Fruit fly (Drosophila melanogaster): Measurements from ENCODE around the gene Tsp2A.

Gene Tsp2A

DNA sequence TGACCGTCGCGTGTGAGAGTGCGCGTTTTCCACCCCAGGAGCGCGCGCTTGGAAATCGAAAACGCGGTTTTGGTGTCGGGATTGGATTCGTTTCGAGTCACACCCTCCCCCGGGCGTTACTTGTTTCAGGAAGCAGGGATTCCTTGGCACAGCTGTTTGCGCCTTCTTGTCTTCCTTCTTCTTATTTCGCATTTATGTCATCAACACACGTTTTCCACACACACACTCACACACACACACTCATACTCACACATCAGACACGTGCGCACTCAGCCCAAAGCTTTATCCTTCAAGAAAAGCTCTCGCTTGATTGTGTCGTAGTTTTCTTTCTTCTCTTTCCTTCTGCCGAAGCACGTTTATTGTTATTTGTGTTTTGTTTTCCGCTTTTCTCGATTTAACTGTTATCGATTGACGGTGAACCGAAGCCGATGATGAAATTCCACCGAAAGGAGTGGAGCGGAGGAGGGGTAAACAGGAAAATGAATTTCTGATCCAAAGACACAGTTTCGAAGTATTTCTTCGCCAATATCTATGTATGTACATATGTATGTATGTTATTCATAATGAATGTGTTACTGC, 35.1 kb downstream of the Tsp2A start:
- no peak for TF ChIP-seq EcR (GFP tag; optimal IDR thresholded peaks at IDR 0.05)
- TF ChIP-seq CG8159 (tag; optimal IDR thresholded peaks at IDR 0.05), result no peak
- TF ChIP-seq gl (tag; optimal IDR thresholded peaks at IDR 0.05), result no peak
- no peak for TF ChIP-seq CG14655 (GFP tag; optimal IDR thresholded peaks at IDR 0.05)
- TF ChIP-seq Pif1B (GFP tag; optimal IDR thresholded peaks at IDR 0.05), result no peak
- TF ChIP-seq Pif1A (GFP tag; optimal IDR thresholded peaks at IDR 0.05), result no peak
- no peak for TF ChIP-seq CG34367 (tag; optimal IDR thresholded peaks at IDR 0.05)
- TF ChIP-seq CG12605 (GFP tag; IDR thresholded peaks at IDR 0.05), result no peak
- no peak for TF ChIP-seq CG17806 (tag; optimal IDR thresholded peaks at IDR 0.05)

DNA sequence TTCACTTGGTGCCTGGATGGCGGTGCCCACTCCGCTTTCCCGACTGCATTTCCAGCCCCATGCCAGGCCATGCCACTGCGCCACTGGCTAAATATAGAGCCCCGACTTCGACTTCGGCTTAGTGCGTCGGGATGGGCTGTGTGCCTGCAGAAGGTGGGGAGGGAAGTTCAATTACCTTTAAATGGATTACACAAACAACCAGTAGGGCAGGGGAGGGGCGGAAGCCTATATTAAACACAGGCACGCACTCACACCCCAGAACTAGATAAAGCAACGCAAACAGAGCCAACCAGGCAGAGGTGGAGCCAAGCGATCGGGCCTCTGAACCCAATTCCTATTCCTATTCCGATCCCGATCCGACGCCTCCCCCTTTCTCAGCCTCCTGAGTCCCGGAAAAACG, 36.1 kb downstream of the Tsp2A start:
- TF ChIP-seq EcR (GFP tag; optimal IDR thresholded peaks at IDR 0.05) (peak; percentile 60), Pif1A (GFP tag; optimal IDR thresholded peaks at IDR 0.05) (no peak)

DNA sequence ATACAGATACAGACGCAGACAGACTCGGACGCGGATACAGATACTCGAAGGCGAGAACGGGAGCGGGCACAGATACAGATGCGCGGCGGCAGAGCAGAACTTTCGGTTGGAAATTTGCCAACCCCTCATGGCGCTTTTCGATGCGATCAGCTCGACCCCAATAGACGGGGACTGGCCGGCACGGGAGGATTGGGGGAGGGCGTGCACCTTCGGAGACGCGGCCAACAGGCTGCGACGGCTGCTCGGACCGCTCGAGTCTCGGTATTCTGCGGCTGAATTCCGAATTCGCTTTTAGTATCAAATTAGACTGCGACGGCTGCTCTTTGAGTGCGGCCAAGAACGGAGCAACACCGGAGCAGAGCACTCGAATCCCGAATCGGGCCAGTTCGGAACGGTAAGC, 37.9 kb downstream of the Tsp2A start:
- TF ChIP-seq CG8159 (tag; optimal IDR thresholded peaks at IDR 0.05) (no peak), CG13204 (GFP tag; optimal IDR thresholded peaks at IDR 0.05) (peak; percentile 14), rn (GFP tag; IDR thresholded peaks at IDR 0.05) (no peak)

- TF ChIP-seq CG34367 (tag; optimal IDR thresholded peaks at IDR 0.05) (no peak), gl (tag; optimal IDR thresholded peaks at IDR 0.05) (no peak), EcR (GFP tag; optimal IDR thresholded peaks at IDR 0.05) (no peak), Pif1B (GFP tag; optimal IDR thresholded peaks at IDR 0.05) (no peak), CG10348 (GFP tag; IDR thresholded peaks at IDR 0.05) (no peak), CG8159 (tag; optimal IDR thresholded peaks at IDR 0.05) (no peak), rn (GFP tag; IDR thresholded peaks at IDR 0.05) (no peak), CG14655 (GFP tag; optimal IDR thresholded peaks at IDR 0.05) (no peak), CG9948 (tag; optimal IDR thresholded peaks at IDR 0.05) (no peak), CG15710 (tag; optimal IDR thresholded peaks at IDR 0.05) (no peak), Pif1A (GFP tag; optimal IDR thresholded peaks at IDR 0.05) (no peak), Snoo (tag; optimal IDR thresholded peaks at IDR 0.05) (no peak), D1 (tag; optimal IDR thresholded peaks at IDR 0.05) (no peak), CG32121 (GFP tag; IDR thresholded peaks at IDR 0.05) (no peak)
These were observed 40.9 kb downstream of the Tsp2A start for dm6 chrX:1387149-1387752.

- TF ChIP-seq CG13204 (GFP tag; optimal IDR thresholded peaks at IDR 0.05) (peak; percentile 95), Ets98B (GFP tag; IDR thresholded peaks at IDR 0.05) (peak; percentile 6; the same call in 1 of the 2 replicates), EcR (GFP tag; optimal IDR thresholded peaks at IDR 0.05) (peak; percentile 21), CG8159 (tag; optimal IDR thresholded peaks at IDR 0.05) (no peak)
These were observed 41.9 kb downstream of the Tsp2A start for dm6 chrX:1388148-1388703.

- TF ChIP-seq gl (tag; optimal IDR thresholded peaks at IDR 0.05) (no peak), Pif1B (GFP tag; optimal IDR thresholded peaks at IDR 0.05) (no peak), Pif1A (GFP tag; optimal IDR thresholded peaks at IDR 0.05) (no peak), CG32121 (GFP tag; IDR thresholded peaks at IDR 0.05) (peak; percentile 22; the same call in 1 of the 2 replicates), CG4496 (GFP tag; IDR thresholded peaks at IDR 0.05) (peak; percentile 41; the same call in 1 of the 3 replicates), CG8301 (tag; optimal IDR thresholded peaks at IDR 0.05) (no peak)
These were observed 46.5 kb downstream of the Tsp2A start, which contains the start of gene Rilpl for dm6 chrX:1392875-1393274. Rilpl (plus strand) TSS chrX:1393054.
